Worm (Caenorhabditis elegans) whole organism, young adult: Measurements from ENCODE around the gene clec-24.

Source experiments
- B0035.1 ChIP-seq: sonication (generic microtip); optimal IDR thresholded peaks from 2 replicates; lab custom pipeline; 2016; ENCODE audit warnings: missing genetic modification characterization, mild to moderate bottlenecking, missing compliant biosample characterization, missing genotype, missing genetic modification reagents
- D2030.7 ChIP-seq: fragments of 200-800 bp; sonication (Bioruptor generic); IDR thresholded peaks from 2 replicates; pipeline ENCODE4 v1.3.6; 2022; ENCODE audit warnings: missing genetic modification reagents, missing genetic modification characterization, missing compliant biosample characterization
- F22D6.2 ChIP-seq: sonication (generic microtip); optimal IDR thresholded peaks from 2 replicates; lab custom pipeline; 2016; ENCODE audit warnings: mild to moderate bottlenecking, missing genetic modification characterization, missing compliant biosample characterization
- F23B12.7 ChIP-seq: sonication (generic microtip); optimal IDR thresholded peaks from 2 replicates; lab custom pipeline; 2017; ENCODE audit warnings: missing genetic modification characterization, mild to moderate bottlenecking, missing compliant biosample characterization, antibody characterized with exemption, moderate library complexity; ENCODE audit not compliant: insufficient read depth
- F55B11.4 ChIP-seq: sonication (generic microtip); optimal IDR thresholded peaks from 2 replicates; lab custom pipeline; 2016; ENCODE audit warnings: missing compliant biosample characterization, missing genetic modification characterization, borderline replicate concordance; ENCODE audit not compliant: insufficient read depth
- F57A8.1 ChIP-seq: fragments of 200-800 bp; sonication (Bioruptor generic); optimal IDR thresholded peaks from 2 replicates; lab custom pipeline; 2018; ENCODE audit warnings: mild to moderate bottlenecking, missing genetic modification characterization, moderate library complexity, missing compliant biosample characterization
- K11D2.4 ChIP-seq: fragments of 200-800 bp; sonication (Bioruptor generic); IDR thresholded peaks from 2 replicates; pipeline ENCODE4 v1.3.6; 2022; ENCODE audit warnings: missing genetic modification reagents, missing genetic modification characterization, missing compliant biosample characterization
- K12H6.12 ChIP-seq: fragments of 200-800 bp; sonication (Bioruptor generic); optimal IDR thresholded peaks from 2 replicates; lab custom pipeline; 2018; ENCODE audit warnings: mild to moderate bottlenecking, missing genetic modification characterization, missing compliant biosample characterization
- Y56A3A.18 ChIP-seq: fragments of 200-800 bp; sonication (Bioruptor generic); IDR thresholded peaks from 2 replicates; pipeline ENCODE4 v1.3.6; 2022; ENCODE audit warnings: missing genetic modification reagents, missing genetic modification characterization, missing compliant biosample characterization
- Y95B8A.8 ChIP-seq: fragments of 200-800 bp; sonication (Bioruptor generic); IDR thresholded peaks from 2 replicates; pipeline ENCODE4 v1.3.6; 2022; ENCODE audit warnings: missing genetic modification reagents, missing genetic modification characterization, missing compliant biosample characterization
- ZK185.1 ChIP-seq: sonication (generic microtip); optimal IDR thresholded peaks from 2 replicates; lab custom pipeline; 2016; ENCODE audit warnings: mild to moderate bottlenecking, missing genetic modification characterization, missing compliant biosample characterization; ENCODE audit not compliant: poor library complexity, severe bottlenecking
- attf-3 ChIP-seq: fragments of 200-800 bp; sonication (Bioruptor generic); conservative IDR thresholded peaks from 2 replicates; pipeline ENCODE4 v1.3.6; 2022; ENCODE audit warnings: missing genetic modification reagents, missing genetic modification characterization, missing compliant biosample characterization
- cebp-1 ChIP-seq, 2 experiments: fragments of 200-800 bp in 1 of 2; sonication (Bioruptor generic) in 1 of 2; sonication (generic microtip) in 1 of 2; IDR thresholded peaks in 1 of 2; optimal IDR thresholded peaks in 1 of 2; 2 replicates each; pipeline versions ENCODE4 v1.3.6 to Lab custom; 2017 to 2022; ENCODE audit warnings: missing compliant biosample characterization in 2 of 2, missing genetic modification characterization in 2 of 2, mild to moderate bottlenecking in 1 of 2, missing genetic modification reagents in 1 of 2, moderate library complexity in 1 of 2
- ceh-100 ChIP-seq: fragments of 200-800 bp; sonication (Bioruptor generic); IDR thresholded peaks from 2 replicates; pipeline ENCODE4 v1.3.6; 2022; ENCODE audit warnings: missing genetic modification reagents, missing genetic modification characterization, missing compliant biosample characterization
- ceh-27 ChIP-seq: fragments of 200-800 bp; sonication (Bioruptor generic); optimal IDR thresholded peaks from 2 replicates; lab custom pipeline; 2018; ENCODE audit warnings: mild to moderate bottlenecking, missing genetic modification characterization, moderate library complexity, missing compliant biosample characterization
- chd-7 ChIP-seq: sonication (generic microtip); optimal IDR thresholded peaks from 2 replicates; lab custom pipeline; 2016; ENCODE audit warnings: mild to moderate bottlenecking, missing genetic modification characterization, moderate library complexity, missing compliant biosample characterization
- dox-1 ChIP-seq: fragments of 200-800 bp; sonication (Bioruptor generic); IDR thresholded peaks from 2 replicates; pipeline ENCODE4 v1.3.6; 2022; ENCODE audit warnings: missing genetic modification reagents, missing genetic modification characterization, missing compliant biosample characterization
- egrh-3 ChIP-seq: fragments of 200-800 bp; sonication (Bioruptor generic); IDR thresholded peaks from 2 replicates; pipeline ENCODE4 v1.3.6; 2022; ENCODE audit warnings: missing genetic modification reagents, missing genetic modification characterization, missing compliant biosample characterization
- lin-40 ChIP-seq: sonication (generic microtip); optimal IDR thresholded peaks from 2 replicates; lab custom pipeline; 2016; ENCODE audit warnings: missing genetic modification characterization, mild to moderate bottlenecking, missing compliant biosample characterization, missing genotype, missing genetic modification reagents
- nfya-2 ChIP-seq: fragments of 200-800 bp; sonication (Bioruptor generic); IDR thresholded peaks from 2 replicates; pipeline ENCODE4 v1.3.6; 2022; ENCODE audit warnings: missing genetic modification reagents, missing genetic modification characterization, missing compliant biosample characterization
- nhr-179 ChIP-seq: sonication (generic microtip); optimal IDR thresholded peaks from 2 replicates; lab custom pipeline; 2016; ENCODE audit warnings: mild to moderate bottlenecking, missing genetic modification characterization, missing compliant biosample characterization
- pha-4 ChIP-seq: fragments of 150-350 bp; sonication (generic microtip); optimal IDR thresholded peaks from 2 replicates; lab custom pipeline; 2014; ENCODE audit warnings: missing biosample characterization, missing genetic modification reagents, missing genetic modification characterization
- rec-8 ChIP-seq, 2 experiments: sonication (generic microtip); optimal IDR thresholded peaks; 2 replicates each; lab custom pipeline; 2016; ENCODE audit warnings: mild to moderate bottlenecking in 2 of 2, missing genetic modification characterization in 2 of 2, missing genetic modification reagents in 2 of 2, missing genotype in 2 of 2, missing biosample characterization in 1 of 2, missing compliant biosample characterization in 1 of 2, moderate library complexity in 1 of 2
- sea-2 ChIP-seq: fragments of 200-800 bp; sonication (Bioruptor generic); IDR thresholded peaks from 2 replicates; pipeline ENCODE4 v1.3.6; 2022; ENCODE audit warnings: missing genetic modification characterization, missing compliant biosample characterization
- snpc-3.4 ChIP-seq: sonication (generic microtip); optimal IDR thresholded peaks from 2 replicates; lab custom pipeline; 2017; ENCODE audit warnings: missing genetic modification characterization, mild to moderate bottlenecking, missing compliant biosample characterization, antibody characterized with exemption, moderate library complexity, missing genotype, missing genetic modification reagents
- tbp1 ChIP-seq: fragments of 200-800 bp; sonication (Bioruptor generic); optimal IDR thresholded peaks from 2 replicates; lab custom pipeline; 2018; ENCODE audit warnings: mild to moderate bottlenecking, missing genetic modification characterization, missing compliant biosample characterization
- tbx-9 ChIP-seq: sonication (generic microtip); optimal IDR thresholded peaks from 2 replicates; lab custom pipeline; 2016; ENCODE audit warnings: borderline replicate concordance, missing genetic modification characterization, inconsistent platforms, missing compliant biosample characterization
- unc-130 ChIP-seq: sonication (generic microtip); optimal IDR thresholded peaks from 2 replicates; lab custom pipeline; 2016; ENCODE audit warnings: missing genetic modification reagents, missing genetic modification characterization, missing compliant biosample characterization
- ztf-25 ChIP-seq: fragments of 200-800 bp; sonication (Bioruptor generic); IDR thresholded peaks from 2 replicates; pipeline ENCODE4 v1.3.6; 2022; ENCODE audit warnings: missing genetic modification reagents, missing genetic modification characterization, missing compliant biosample characterization
- ztf-28 ChIP-seq: fragments of 200-800 bp; sonication (Bioruptor generic); IDR thresholded peaks from 2 replicates; pipeline ENCODE4 v1.3.6; 2022; ENCODE audit warnings: missing genetic modification reagents, missing genetic modification characterization, missing compliant biosample characterization

The clec-24 gene

DNA sequence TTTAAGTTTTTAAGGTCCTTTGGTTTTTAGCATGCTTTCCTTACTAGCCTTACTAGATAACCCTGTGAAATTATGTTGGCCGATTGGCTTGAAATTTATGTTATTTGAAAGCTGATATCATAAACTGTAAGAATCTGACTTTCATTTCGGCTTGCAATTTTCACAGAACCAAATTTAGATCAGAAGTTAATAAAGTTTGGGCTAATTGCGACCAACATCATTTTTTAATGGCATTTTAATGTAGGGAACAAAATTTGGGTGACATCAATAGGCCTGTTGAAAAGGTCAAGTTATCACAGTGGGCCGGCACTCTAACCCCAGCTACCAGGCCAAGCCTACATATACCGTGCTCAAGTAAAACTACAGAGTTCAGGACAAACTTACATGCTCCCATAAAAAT, 30.5 kb upstream of the clec-24 start:
- no peak for TF ChIP-seq snpc-3.4 (tag; lab: Kevin White, UChicago)
- no peak for TF ChIP-seq ztf-25 (GFP tag; lab: Robert Waterston, UW)
- TF ChIP-seq K12H6.12 (tag; lab: Kevin White, UChicago): no peak
- no peak for TF ChIP-seq Y95B8A.8 (GFP tag; lab: Robert Waterston, UW)
- no peak for TF ChIP-seq pha-4 (tag; lab: Kevin White, UChicago)
- TF ChIP-seq sea-2: no peak
- TF ChIP-seq dox-1 (GFP tag; lab: Robert Waterston, UW): no peak

DNA sequence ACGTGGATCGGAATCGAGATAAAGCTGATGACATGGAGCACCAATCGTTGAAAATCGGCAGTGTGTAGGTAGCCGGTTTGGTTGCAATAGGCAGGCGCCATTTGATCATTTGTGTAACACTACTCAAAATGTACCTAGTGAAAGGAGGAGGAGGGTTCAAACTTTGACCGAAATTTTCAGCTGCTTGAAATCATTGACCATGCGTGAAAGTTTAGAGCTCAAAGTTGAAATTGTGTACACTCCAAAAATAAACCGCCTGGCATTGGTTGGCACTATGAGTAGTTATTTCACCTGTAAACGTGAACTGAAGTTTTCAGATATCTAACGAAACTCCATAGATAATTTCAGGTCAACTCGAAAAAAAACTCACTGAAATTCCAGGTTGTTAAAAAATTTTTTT, 29.9 kb upstream of the clec-24 start, which contains the start of gene srh-215:
srh-215 (minus strand) TSS at position 101 of the 400 bp plus-strand sequence.
- TF ChIP-seq tbp1 (no peak), rec-8 (tag; optimal IDR thresholded peaks at IDR 0.05; lab: Kevin White, UChicago) (no peak)

DNA sequence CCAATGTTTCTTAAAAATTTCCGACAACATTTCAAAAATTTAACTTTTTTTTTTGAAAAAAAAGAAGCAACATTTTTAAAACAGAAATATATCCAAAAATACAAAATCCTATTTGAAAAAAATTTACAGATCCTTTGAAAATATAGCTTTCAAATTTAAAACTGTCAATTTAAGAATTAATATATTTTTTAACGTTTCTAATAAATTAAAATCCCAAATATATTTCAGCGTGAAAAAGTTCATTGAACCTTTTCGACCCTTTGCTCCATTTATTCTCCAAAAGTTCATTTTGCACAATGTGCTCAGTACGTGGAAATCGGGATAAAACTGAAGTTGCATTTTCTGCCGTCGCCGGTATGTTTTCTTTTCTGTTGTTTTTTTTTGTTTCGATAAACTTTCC, 28.9 kb upstream of the clec-24 start, which contains the start of gene phy-3:
phy-3 (plus strand) TSS at position 301 of the 400 bp plus-strand sequence.
- TF ChIP-seq rec-8 (tag; optimal IDR thresholded peaks at IDR 0.05; lab: Kevin White, UChicago) (no peak), B0035.1 (tag; lab: Kevin White, UChicago) (no peak), nhr-179 (no peak), tbx-9 (tag; lab: Kevin White, UChicago) (no peak), chd-7 (tag; lab: Kevin White, UChicago) (no peak), nfya-2 (GFP tag; lab: Robert Waterston, UW) (no peak), F55B11.4 (tag; lab: Kevin White, UChicago) (no peak), ceh-27 (GFP tag; lab: Kevin White, UChicago) (no peak), F22D6.2 (tag; lab: Kevin White, UChicago) (no peak), attf-3 (GFP tag; lab: Robert Waterston, UW) (no peak), ceh-100 (no peak), sea-2 (no peak), F57A8.1 (GFP tag; lab: Kevin White, UChicago) (no peak), F23B12.7 (tag; lab: Kevin White, UChicago) (no peak), ztf-28 (GFP tag; lab: Robert Waterston, UW) (no peak), cebp-1 (GFP tag; IDR thresholded peaks at IDR 0.05; lab: Robert Waterston, UW) (no peak), cebp-1 (tag; optimal IDR thresholded peaks at IDR 0.05; lab: Kevin White, UChicago) (no peak), D2030.7 (GFP tag; lab: Robert Waterston, UW) (no peak), K11D2.4 (GFP tag; lab: Robert Waterston, UW) (no peak)
- TF ChIP-seq, all 124 proteins: peak for 0

DNA sequence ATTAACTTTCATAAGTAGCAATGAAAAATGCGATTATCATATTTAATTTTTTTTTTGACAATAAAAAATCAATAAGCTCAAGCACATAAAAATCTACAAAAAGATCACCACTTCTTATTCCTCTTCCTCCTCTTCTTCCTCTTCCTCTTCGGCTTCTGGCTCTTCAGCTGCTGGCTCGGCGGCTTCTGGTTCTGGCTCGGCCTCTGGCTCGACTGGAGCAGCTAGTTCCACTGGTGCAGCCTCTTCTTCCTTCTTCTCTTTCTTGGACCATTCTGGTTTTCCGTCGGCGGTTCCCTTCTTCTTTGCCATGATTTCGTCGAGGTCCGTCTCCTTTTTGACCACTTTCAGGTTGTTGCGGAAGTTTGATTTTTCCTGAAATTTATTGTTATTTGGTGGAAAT, 28.1 kb upstream of the clec-24 start:
- TF ChIP-seq egrh-3 (GFP tag; lab: Robert Waterston, UW) (peak; percentile 52; the same call in 1 of the 2 replicates), ZK185.1 (tag; lab: Kevin White, UChicago) (no peak)

DNA sequence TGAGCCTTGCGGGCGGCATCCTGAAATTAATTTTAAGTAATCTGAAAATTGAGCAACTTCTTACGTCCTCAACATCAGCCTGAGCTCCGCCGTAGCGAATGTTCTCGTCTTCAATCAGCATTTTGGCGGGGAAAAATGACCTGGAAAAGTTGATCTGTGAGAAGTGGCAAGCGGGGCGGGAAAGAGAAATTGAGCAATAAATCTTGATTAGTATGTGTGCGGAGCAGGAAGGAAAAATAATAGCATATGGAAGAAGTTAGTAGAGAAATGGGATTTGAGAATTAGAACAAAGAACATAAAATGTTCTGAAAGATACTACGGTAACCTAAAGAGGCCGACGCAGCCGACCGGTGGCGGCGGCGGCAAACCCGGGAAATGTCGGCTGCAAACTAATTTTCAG, 26.8 kb upstream of the clec-24 start, which contains the start of gene tni-3:
tni-3 (minus strand) TSS at position 140 of the 400 bp plus-strand sequence.
- TF ChIP-seq unc-130 (GFP tag; lab: Kevin White, UChicago) (no peak), F23B12.7 (tag; lab: Kevin White, UChicago) (no peak), egrh-3 (GFP tag; lab: Robert Waterston, UW) (no peak), lin-40 (tag; lab: Kevin White, UChicago) (no peak), Y56A3A.18 (no peak)
- TF ChIP-seq, all 124 proteins: peak for 0
